Worm (Caenorhabditis elegans): ENCODE results near the gene ubc-24.

DNA sequence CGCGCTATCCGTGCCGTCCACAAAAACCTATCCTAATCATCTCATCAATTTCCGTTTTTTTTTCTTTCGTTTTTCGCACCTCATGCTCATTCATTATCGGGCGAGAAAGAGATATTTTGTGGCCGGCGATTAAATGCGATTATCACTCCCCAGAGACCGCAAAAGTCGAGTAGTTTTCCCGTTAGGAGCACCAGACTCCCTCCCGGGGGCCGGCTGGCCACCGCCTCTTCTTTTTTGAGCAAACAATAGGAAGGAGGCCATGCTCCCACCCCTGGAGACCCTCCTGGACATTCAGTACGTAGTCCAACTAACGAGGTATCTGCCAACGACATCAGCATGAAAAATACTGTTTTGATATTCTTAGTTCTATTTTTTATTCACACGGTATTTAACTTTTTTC lies 45.0 kb upstream of the ubc-24 start, which contains the start of gene M195.2:
- TF ChIP-seq ama-1 (optimal IDR thresholded peaks at IDR 0.05) (no peak), R02D3.7 (tag; optimal IDR thresholded peaks at IDR 0.05) (no peak), tbx-2 (tag; optimal IDR thresholded peaks at IDR 0.05) (no peak), ceh-16 (tag; optimal IDR thresholded peaks at IDR 0.05) (no peak), ztf-11 (tag; optimal IDR thresholded peaks at IDR 0.05) (no peak), nhr-11 (tag; optimal IDR thresholded peaks at IDR 0.05) (no peak), nhr-237 (tag; optimal IDR thresholded peaks at IDR 0.05) (no peak), nhr-76 (tag; optimal IDR thresholded peaks at IDR 0.05) (no peak), fkh-10 (GFP tag; optimal IDR thresholded peaks at IDR 0.05) (no peak), nhr-28 (tag; optimal IDR thresholded peaks at IDR 0.05) (no peak), ztf-4 (tag; optimal IDR thresholded peaks at IDR 0.05) (no peak)
